Worm (Caenorhabditis elegans) whole organism, midembryonic: Measurements from ENCODE around the gene slt-1.

ENCODE experiments used
- flt-1 ChIP-seq: fragments of 200-800 bp; sonication (Bioruptor generic); IDR thresholded peaks from 2 replicates; pipeline ENCODE4 v1.3.6; 2022; ENCODE audit warnings: missing genetic modification characterization, missing compliant biosample characterization
- klf-2 ChIP-seq: fragments of 200-800 bp; sonication (Bioruptor generic); conservative IDR thresholded peaks from 2 replicates; pipeline ENCODE4 v1.3.6; 2022; ENCODE audit warnings: missing genetic modification reagents, missing genetic modification characterization, missing compliant biosample characterization
- med-1 ChIP-seq: sonication (generic microtip); optimal IDR thresholded peaks from 2 replicates; lab custom pipeline; 2017; ENCODE audit warnings: missing genetic modification characterization, mild to moderate bottlenecking, missing compliant biosample characterization, antibody characterized with exemption, missing genetic modification reagents; ENCODE audit not compliant: insufficient read depth
- ref-1 ChIP-seq: fragments of 200-800 bp; sonication (Bioruptor generic); conservative IDR thresholded peaks from 2 replicates; pipeline ENCODE4 v1.3.6; 2022; ENCODE audit warnings: missing genetic modification reagents, missing genetic modification characterization, missing compliant biosample characterization
- ztf-23 ChIP-seq: fragments of 200-800 bp; sonication (Bioruptor generic); IDR thresholded peaks from 2 replicates; pipeline ENCODE4 v1.3.6; 2022; ENCODE audit warnings: missing genetic modification reagents, missing genetic modification characterization, missing compliant biosample characterization

- TF ChIP-seq klf-2 (GFP tag; lab: Robert Waterston, UW) (no peak), flt-1 (GFP tag; lab: Robert Waterston, UW) (no peak), ref-1 (GFP tag; lab: Robert Waterston, UW) (no peak), med-1 (GFP tag; lab: Kevin White, UChicago) (no peak), ztf-23 (GFP tag; lab: Robert Waterston, UW) (no peak)
Observed at ce11 chrX:14680474-14680873, 6.3 kb downstream of the slt-1 start.
